Worm (Caenorhabditis elegans) whole organism, L2 larva: Measurements from ENCODE around the gene aagr-1.
"Not testable (repeated sequence)": the region's sequence is repeated elsewhere in the genome, so short reads cannot be mapped to it uniquely, and the experiment has no call there.

Source experiments
- C34F6.9 ChIP-seq: fragments of 150-350 bp; optimal IDR thresholded peaks from 2 replicates; lab custom pipeline; 2014; ENCODE audit warnings: missing biosample characterization, missing genetic modification characterization
- R02D3.7 ChIP-seq: fragments of 150-350 bp; optimal IDR thresholded peaks from 2 replicates; lab custom pipeline; 2014; ENCODE audit warnings: missing biosample characterization, missing genetic modification characterization
- Y55F3AM.14 ChIP-seq: fragments of 200-800 bp; sonication (Bioruptor generic); optimal IDR thresholded peaks from 2 replicates; lab custom pipeline; 2018; ENCODE audit warnings: mild to moderate bottlenecking, missing genetic modification characterization, missing compliant biosample characterization
- ZK546.5 ChIP-seq: sonication (generic microtip); optimal IDR thresholded peaks from 2 replicates; lab custom pipeline; 2017; ENCODE audit warnings: missing biosample characterization, missing genetic modification characterization
- alr-1 ChIP-seq: fragments of 150-350 bp; optimal IDR thresholded peaks from 2 replicates; lab custom pipeline; 2014; ENCODE audit warnings: missing biosample characterization, missing genetic modification characterization
- ama-1 ChIP-seq: fragments of 150-350 bp; optimal IDR thresholded peaks from 2 replicates; lab custom pipeline; 2018; ENCODE audit warnings: inconsistent platforms
- blmp-1 ChIP-seq: sonication (generic microtip); optimal IDR thresholded peaks from 2 replicates; lab custom pipeline; 2017; ENCODE audit warnings: missing genetic modification characterization, mild to moderate bottlenecking, missing compliant biosample characterization, antibody characterized with exemption, moderate library complexity; ENCODE audit not compliant: insufficient read depth
- ceh-16 ChIP-seq: fragments of 150-350 bp; optimal IDR thresholded peaks from 2 replicates; lab custom pipeline; 2014; ENCODE audit warnings: missing biosample characterization, missing genetic modification characterization
- crh-2 ChIP-seq: sonication (generic microtip); optimal IDR thresholded peaks from 2 replicates; lab custom pipeline; 2017; ENCODE audit warnings: missing biosample characterization, missing genetic modification characterization
- egl-27 ChIP-seq: sonication (generic microtip); optimal IDR thresholded peaks from 3 replicates; lab custom pipeline; 2017; ENCODE audit warnings: missing biosample characterization, missing genetic modification reagents, missing genetic modification characterization
- elt-1 ChIP-seq: fragments of 150-350 bp; optimal IDR thresholded peaks from 2 replicates; lab custom pipeline; 2014; ENCODE audit warnings: missing biosample characterization, missing genetic modification characterization
- fos-1 ChIP-seq: fragments of 150-350 bp; optimal IDR thresholded peaks from 2 replicates; lab custom pipeline; 2014; ENCODE audit warnings: missing biosample characterization, missing genetic modification characterization
- lin-11 ChIP-seq: fragments of 150-350 bp; sonication (generic microtip); optimal IDR thresholded peaks from 2 replicates; lab custom pipeline; 2014; ENCODE audit warnings: missing biosample characterization, missing genetic modification characterization, inconsistent platforms, mixed read lengths
- lin-39 ChIP-seq: fragments of 150-350 bp; optimal IDR thresholded peaks from 2 replicates; lab custom pipeline; 2014; ENCODE audit warnings: missing biosample characterization, missing genetic modification reagents, missing genetic modification characterization
- mab-5 ChIP-seq: fragments of 150-350 bp; optimal IDR thresholded peaks from 2 replicates; lab custom pipeline; 2014; ENCODE audit warnings: missing biosample characterization, missing genetic modification characterization
- nhr-10 ChIP-seq: sonication (generic microtip); optimal IDR thresholded peaks from 2 replicates; lab custom pipeline; 2017; ENCODE audit warnings: missing biosample characterization, missing genetic modification characterization
- nhr-23 ChIP-seq: fragments of 150-350 bp; optimal IDR thresholded peaks from 2 replicates; lab custom pipeline; 2014; ENCODE audit warnings: missing biosample characterization, missing genetic modification reagents, missing genetic modification characterization
- nhr-237 ChIP-seq: fragments of 150-350 bp; optimal IDR thresholded peaks from 2 replicates; lab custom pipeline; 2014; ENCODE audit warnings: missing biosample characterization, missing genetic modification characterization
- nhr-6 ChIP-seq: fragments of 150-350 bp; optimal IDR thresholded peaks from 2 replicates; lab custom pipeline; 2014; ENCODE audit warnings: missing biosample characterization, missing genetic modification characterization
- nhr-77 ChIP-seq: fragments of 150-350 bp; optimal IDR thresholded peaks from 2 replicates; lab custom pipeline; 2014; ENCODE audit warnings: missing biosample characterization, missing genetic modification characterization
- peb-1 ChIP-seq: fragments of 150-350 bp; optimal IDR thresholded peaks from 2 replicates; lab custom pipeline; 2014; ENCODE audit warnings: missing biosample characterization, missing genetic modification characterization
- skn-1 ChIP-seq: sonication (generic microtip); optimal IDR thresholded peaks from 2 replicates; lab custom pipeline; 2017; ENCODE audit warnings: missing biosample characterization, missing genetic modification characterization
- sma-9 ChIP-seq, 2 experiments: fragments of 150-350 bp in 1 of 2; sonication (generic microtip) in 1 of 2; optimal IDR thresholded peaks; 2 replicates each; lab custom pipeline; 2014 to 2016; ENCODE audit warnings: missing genetic modification characterization in 2 of 2, mild to moderate bottlenecking in 1 of 2, missing biosample characterization in 1 of 2, missing compliant biosample characterization in 1 of 2, missing genetic modification reagents in 1 of 2, moderate library complexity in 1 of 2
- snpc-4 ChIP-seq: fragments of 150-350 bp; optimal IDR thresholded peaks from 2 replicates; lab custom pipeline; 2014; ENCODE audit warnings: missing biosample characterization, missing genetic modification characterization
- unc-39 ChIP-seq: fragments of 150-350 bp; optimal IDR thresholded peaks from 2 replicates; lab custom pipeline; 2014; ENCODE audit warnings: missing biosample characterization, missing genetic modification characterization
- unc-55 ChIP-seq: fragments of 150-350 bp; sonication (generic microtip); optimal IDR thresholded peaks from 3 replicates; lab custom pipeline; 2014; ENCODE audit warnings: missing biosample characterization, missing genetic modification reagents, missing genetic modification characterization
- unc-62 ChIP-seq: fragments of 150-350 bp; optimal IDR thresholded peaks from 2 replicates; lab custom pipeline; 2014; ENCODE audit warnings: missing biosample characterization, missing genetic modification reagents, missing genetic modification characterization
- zag-1 ChIP-seq: fragments of 150-350 bp; optimal IDR thresholded peaks from 2 replicates; lab custom pipeline; 2014; ENCODE audit warnings: missing biosample characterization, missing genetic modification characterization
- ztf-1 ChIP-seq: fragments of 200-800 bp; sonication (Bioruptor generic); conservative IDR thresholded peaks from 2 replicates; pipeline ENCODE4 v1.3.6; 2022; ENCODE audit warnings: missing genetic modification characterization, missing compliant biosample characterization
- ztf-11 ChIP-seq: sonication (generic microtip); optimal IDR thresholded peaks from 2 replicates; lab custom pipeline; 2017; ENCODE audit warnings: missing biosample characterization, missing genetic modification characterization

Gene aagr-1

DNA sequence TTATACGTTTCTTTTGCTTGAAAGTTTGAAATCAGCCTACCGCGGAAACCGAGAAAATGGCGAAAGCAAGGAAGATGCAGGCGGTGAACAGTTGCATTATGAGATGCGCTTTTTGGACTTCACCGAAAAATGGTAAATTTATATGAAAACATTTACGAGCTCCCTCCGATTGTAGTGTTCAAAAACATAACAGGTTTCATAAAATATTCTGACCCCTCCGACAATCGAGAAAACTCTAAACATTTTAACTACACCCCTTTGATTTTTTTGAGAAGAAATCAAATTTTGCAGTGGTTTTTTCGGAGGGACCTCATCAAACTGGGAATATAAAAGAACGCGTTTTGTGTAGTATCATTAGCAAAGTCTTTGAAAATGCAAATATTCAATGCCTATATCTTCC is 19.3 kb upstream of the aagr-1 start, which contains the start of the genes F17E9.18 and F17E9.15:
TSS of gene F17E9.18 (minus strand) at position 101 of the 400 bp plus-strand sequence.
TSS of gene F17E9.15 (plus strand) at position 368 of the 400 bp plus-strand sequence.
- TF ChIP-seq R02D3.7 (tag; lab: Kevin White, UChicago) (no peak), Y55F3AM.14 (GFP tag; lab: Kevin White, UChicago) (no peak), ceh-16 (tag; lab: Kevin White, UChicago) (no peak), nhr-6 (no peak)

DNA sequence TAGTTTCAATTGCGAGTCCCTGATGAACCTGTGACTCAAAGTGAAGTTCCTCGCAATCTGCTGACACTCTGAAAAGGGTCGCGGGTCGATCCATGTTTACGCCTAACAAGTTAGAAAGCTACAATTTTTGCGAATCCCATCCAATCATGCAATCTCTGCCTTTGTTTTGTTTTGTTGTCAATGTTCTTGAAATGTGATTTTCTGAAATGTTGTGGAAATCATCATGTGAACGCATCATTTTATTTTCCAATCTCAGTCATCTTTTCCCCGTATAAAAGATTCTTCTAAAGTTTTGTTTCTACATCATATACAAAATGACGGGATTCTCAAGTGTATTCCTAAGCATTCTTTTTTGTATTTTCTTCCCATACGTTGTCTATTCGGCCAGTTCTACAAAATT is 18.2 kb upstream of the aagr-1 start, which contains the start of gene F17E9.4:
TSS of gene F17E9.4 (plus strand) at position 301 of the 400 bp plus-strand sequence.
- TF ChIP-seq ZK546.5 (tag; lab: Kevin White, UChicago) (no peak), peb-1 (tag; lab: Kevin White, UChicago) (no peak), egl-27 (tag; lab: Kevin White, UChicago) (no peak), skn-1 (tag; lab: Kevin White, UChicago) (no peak), nhr-6 (no peak), R02D3.7 (tag; lab: Kevin White, UChicago) (no peak), ztf-1 (GFP tag; lab: Robert Waterston, UW) (no peak), nhr-23 (tag; lab: Kevin White, UChicago) (no peak), fos-1 (tag; lab: Kevin White, UChicago) (no peak), snpc-4 (tag; lab: Kevin White, UChicago) (no peak), unc-62 (GFP tag; lab: Kevin White, UChicago) (no peak), sma-9 (GFP tag; optimal IDR thresholded peaks at IDR 0.05; lab: Kevin White, UChicago) (no peak), sma-9 (tag; optimal IDR thresholded peaks at IDR 0.05; lab: Kevin White, UChicago) (no peak), mab-5 (no peak)

- not testable (repeated sequence) for TF ChIP-seq unc-39 (tag; lab: Kevin White, UChicago); nhr-10 (tag; lab: Kevin White, UChicago); unc-55
Observed at ce11 chrIV:8352036-8352435, 14.3 kb upstream of the aagr-1 start, which contains the start of gene F17E9.16. Gene F17E9.16 (plus strand): TSS chrIV:8352336.

- TF ChIP-seq blmp-1 (tag; lab: Kevin White, UChicago) (no peak), nhr-6 (no peak), nhr-237 (tag; lab: Kevin White, UChicago) (no peak), zag-1 (tag; lab: Kevin White, UChicago) (no peak)
Observed at ce11 chrIV:8354572-8354971, 11.7 kb upstream of the aagr-1 start, which contains the start of gene F17E9.3. Gene F17E9.3 (plus strand): TSS chrIV:8354872.

DNA sequence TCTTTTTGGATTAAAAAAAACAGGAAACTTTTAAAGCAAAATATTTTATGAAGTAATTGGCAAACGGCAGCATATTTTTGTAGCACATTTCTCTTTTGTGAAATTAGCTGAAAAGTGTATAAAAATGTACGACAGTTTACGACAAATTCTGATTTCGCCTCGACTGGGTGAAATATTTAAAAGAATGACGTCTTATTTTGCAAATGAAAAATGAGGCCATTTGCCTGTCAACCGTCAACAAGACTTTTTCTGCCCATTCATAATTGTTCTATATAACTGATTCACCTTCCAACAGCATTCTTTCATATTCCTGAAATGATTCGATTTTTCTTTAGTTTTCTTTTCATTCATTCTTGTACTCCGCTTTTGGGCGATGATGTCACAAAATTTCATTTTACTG is 10.7 kb upstream of the aagr-1 start, which contains the start of the genes F17E9.2 and col-116:
TSS of gene F17E9.2 (plus strand) at position 301 of the 400 bp plus-strand sequence.
TSS of gene col-116 (plus strand) at position 315 of the 400 bp plus-strand sequence.
- TF ChIP-seq peb-1 (tag; lab: Kevin White, UChicago) (no peak), lin-11 (tag; lab: Kevin White, UChicago) (no peak), blmp-1 (tag; lab: Kevin White, UChicago) (no peak), fos-1 (tag; lab: Kevin White, UChicago) (no peak), ztf-11 (no peak), crh-2 (no peak), ama-1 (lab: Kevin White, UChicago) (no peak), Y55F3AM.14 (GFP tag; lab: Kevin White, UChicago) (no peak)
- TF ChIP-seq, all 48 proteins: peak for 0

DNA sequence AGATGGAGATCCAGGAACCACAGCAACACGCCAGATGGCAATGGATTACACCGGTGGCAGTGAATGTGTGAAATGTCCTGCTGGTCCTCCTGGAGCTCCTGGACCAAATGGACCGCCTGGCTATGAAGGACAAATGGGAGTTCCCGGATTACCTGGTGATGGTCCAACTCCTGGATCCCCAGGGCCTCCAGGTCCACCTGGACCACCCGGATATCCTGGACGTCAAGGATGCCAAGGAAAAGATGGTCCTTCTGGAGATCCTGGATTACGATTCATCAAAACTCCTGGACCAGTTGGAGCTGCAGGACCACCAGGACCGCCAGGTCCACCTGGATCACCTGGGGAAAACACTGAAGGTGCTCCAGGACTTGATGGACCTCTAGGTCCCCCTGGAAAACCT is 9.0 kb upstream of the aagr-1 start:
- TF ChIP-seq nhr-10 (tag; lab: Kevin White, UChicago) = no peak
- TF ChIP-seq C34F6.9 (tag; lab: Kevin White, UChicago) = no peak
- no peak for TF ChIP-seq egl-27 (tag; lab: Kevin White, UChicago)
- no peak for TF ChIP-seq lin-39
- TF ChIP-seq elt-1 (tag; lab: Kevin White, UChicago) = no peak
- no peak for TF ChIP-seq alr-1 (tag; lab: Kevin White, UChicago)
- TF ChIP-seq nhr-77 (tag; lab: Kevin White, UChicago) = no peak
- no peak for TF ChIP-seq nhr-237 (tag; lab: Kevin White, UChicago)
